Worm (Caenorhabditis elegans): ENCODE results near the gene dpy-27.

dpy-27 gene

ce11 chrIII:3789688-3790371 lies 29.6 kb downstream of the dpy-27 start:
- peak; percentile 56 for TF ChIP-seq him-1 (tag; optimal IDR thresholded peaks at IDR 0.05)
- no peak for TF ChIP-seq ets-4 (GFP tag; optimal IDR thresholded peaks at IDR 0.05)
- TF ChIP-seq rcor-1 (GFP tag; IDR thresholded peaks at IDR 0.05) = no peak
- TF ChIP-seq chd-7 (tag; optimal IDR thresholded peaks at IDR 0.05) = peak; percentile 40
- TF ChIP-seq cebp-2 (GFP tag; IDR thresholded peaks at IDR 0.05) = 0 out of 2 replicates have a peak, but pooled peaks have one; percentile 60
- no peak for TF ChIP-seq mel-28 (tag; optimal IDR thresholded peaks at IDR 0.05; ENCODE audit: borderline replicate concordance)
- peak; percentile 21; the same call in 1 of the 2 replicates for TF ChIP-seq Y53G8AR.9 (GFP tag; conservative IDR thresholded peaks at IDR 0.05)
- peak in 1 of 3 experiments; percentile 29 for TF ChIP-seq lin-35 (GFP tag; optimal IDR thresholded peaks at IDR 0.05)
- TF ChIP-seq madf-6 (GFP tag; IDR thresholded peaks at IDR 0.05) = peak; percentile 8; the same call in 1 of the 2 replicates
- TF ChIP-seq nfyb-1 (GFP tag; IDR thresholded peaks at IDR 0.05) = 0 out of 2 replicates have a peak, but pooled peaks have one; percentile 46
- peak; percentile 34 for TF ChIP-seq atf-7 (tag; optimal IDR thresholded peaks at IDR 0.05)
- TF ChIP-seq K11D2.4 (GFP tag; IDR thresholded peaks at IDR 0.05) = 0 out of 2 replicates have a peak, but pooled peaks have one; percentile 32
- TF ChIP-seq cebp-1 (GFP tag; IDR thresholded peaks at IDR 0.05) = no peak
- TF ChIP-seq cebp-1 (tag; optimal IDR thresholded peaks at IDR 0.05) = peak; percentile 34
- TF ChIP-seq ekl-4 (GFP tag; IDR thresholded peaks at IDR 0.05) = peak; percentile 47; the same call in 1 of the 2 replicates

ce11 chrIII:3786427-3786935 lies 33.0 kb downstream of the dpy-27 start, which contains the start of gene acy-3:
acy-3 (minus strand) TSS chrIII:3786477.
- TF ChIP-seq zim-3 (tag; optimal IDR thresholded peaks at IDR 0.05) (no peak), ztf-22 (GFP tag; optimal IDR thresholded peaks at IDR 0.05) (peak; percentile 42), dox-1 (GFP tag; IDR thresholded peaks at IDR 0.05) (peak; percentile 45; the same call in 1 of the 2 replicates), ztf-6 (GFP tag; IDR thresholded peaks at IDR 0.05) (no peak), somi-1 (GFP tag; optimal IDR thresholded peaks at IDR 0.05) (peak; percentile 11), snpc-4 (GFP tag; optimal IDR thresholded peaks at IDR 0.05) (no peak), snpc-4 (tag; optimal IDR thresholded peaks at IDR 0.05) (peak in 1 of 4 experiments; percentile 28), Y53G8AR.9 (GFP tag; conservative IDR thresholded peaks at IDR 0.05) (0 out of 2 replicates have a peak, but pooled peaks have one; percentile 62), rpc-1 (optimal IDR thresholded peaks at IDR 0.05) (no peak), rpc-1 (tag; optimal IDR thresholded peaks at IDR 0.05) (no peak), zfh-2 (GFP tag; conservative IDR thresholded peaks at IDR 0.05) (peak; percentile 74), attf-5 (GFP tag; optimal IDR thresholded peaks at IDR 0.05) (peak; percentile 45), hrde-1 (tag; optimal IDR thresholded peaks at IDR 0.05; ENCODE audit: borderline replicate concordance) (no peak), mcd-1 (GFP tag; IDR thresholded peaks at IDR 0.05) (peak; percentile 56), madf-10 (tag; optimal IDR thresholded peaks at IDR 0.05) (no peak), tbp1 (GFP tag; optimal IDR thresholded peaks at IDR 0.05) (peak; percentile 5), lin-26 (GFP tag; IDR thresholded peaks at IDR 0.05) (no peak), ceh-58 (GFP tag; IDR thresholded peaks at IDR 0.05) (no peak), cebp-1 (GFP tag; IDR thresholded peaks at IDR 0.05) (no peak), cebp-1 (tag; optimal IDR thresholded peaks at IDR 0.05) (peak; percentile 41), nhr-80 (tag; optimal IDR thresholded peaks at IDR 0.05) (peak; percentile 75), B0336.3 (GFP tag; IDR thresholded peaks at IDR 0.05) (peak; percentile 61; the same call in 1 of the 2 replicates), F49E8.2 (tag; optimal IDR thresholded peaks at IDR 0.05; ENCODE audit: insufficient read depth) (no peak), F52B5.7 (tag; optimal IDR thresholded peaks at IDR 0.05) (peak; percentile 1), lin-40 (tag; optimal IDR thresholded peaks at IDR 0.05) (peak; percentile 24), aptf-3 (GFP tag; IDR thresholded peaks at IDR 0.05) (no peak), sdz-38 (tag; optimal IDR thresholded peaks at IDR 0.05) (no peak), hmg-1.2 (GFP tag; IDR thresholded peaks at IDR 0.05) (peak; percentile 73)
